Worm (Caenorhabditis elegans) whole organism, L2 larva: ENCODE measurements around the gene npr-3.

Experiments
- C34F6.9 ChIP-seq: fragments of 150-350 bp; optimal IDR thresholded peaks from 2 replicates; lab custom pipeline; 2014; ENCODE audit warnings: missing biosample characterization, missing genetic modification characterization
- R02D3.7 ChIP-seq: fragments of 150-350 bp; optimal IDR thresholded peaks from 2 replicates; lab custom pipeline; 2014; ENCODE audit warnings: missing biosample characterization, missing genetic modification characterization
- Y55F3AM.14 ChIP-seq: fragments of 200-800 bp; sonication (Bioruptor generic); optimal IDR thresholded peaks from 2 replicates; lab custom pipeline; 2018; ENCODE audit warnings: mild to moderate bottlenecking, missing genetic modification characterization, missing compliant biosample characterization
- ZK546.5 ChIP-seq: sonication (generic microtip); optimal IDR thresholded peaks from 2 replicates; lab custom pipeline; 2017; ENCODE audit warnings: missing biosample characterization, missing genetic modification characterization
- alr-1 ChIP-seq: fragments of 150-350 bp; optimal IDR thresholded peaks from 2 replicates; lab custom pipeline; 2014; ENCODE audit warnings: missing biosample characterization, missing genetic modification characterization
- ama-1 ChIP-seq: fragments of 150-350 bp; optimal IDR thresholded peaks from 2 replicates; lab custom pipeline; 2018; ENCODE audit warnings: inconsistent platforms
- blmp-1 ChIP-seq: sonication (generic microtip); optimal IDR thresholded peaks from 2 replicates; lab custom pipeline; 2017; ENCODE audit warnings: missing genetic modification characterization, mild to moderate bottlenecking, missing compliant biosample characterization, antibody characterized with exemption, moderate library complexity; ENCODE audit not compliant: insufficient read depth
- ceh-16 ChIP-seq: fragments of 150-350 bp; optimal IDR thresholded peaks from 2 replicates; lab custom pipeline; 2014; ENCODE audit warnings: missing biosample characterization, missing genetic modification characterization
- ceh-82 ChIP-seq: fragments of 150-350 bp; optimal IDR thresholded peaks from 2 replicates; lab custom pipeline; 2014; ENCODE audit warnings: missing biosample characterization, missing genetic modification characterization
- elt-1 ChIP-seq: fragments of 150-350 bp; optimal IDR thresholded peaks from 2 replicates; lab custom pipeline; 2014; ENCODE audit warnings: missing biosample characterization, missing genetic modification characterization
- elt-3 ChIP-seq: sonication (generic microtip); optimal IDR thresholded peaks from 2 replicates; lab custom pipeline; 2017; ENCODE audit warnings: missing biosample characterization, missing genetic modification characterization
- fos-1 ChIP-seq: fragments of 150-350 bp; optimal IDR thresholded peaks from 2 replicates; lab custom pipeline; 2014; ENCODE audit warnings: missing biosample characterization, missing genetic modification characterization
- lin-13 ChIP-seq: fragments of 150-350 bp; optimal IDR thresholded peaks from 2 replicates; lab custom pipeline; 2014; ENCODE audit warnings: missing biosample characterization, missing genetic modification reagents, missing genetic modification characterization
- lin-39 ChIP-seq: fragments of 150-350 bp; optimal IDR thresholded peaks from 2 replicates; lab custom pipeline; 2014; ENCODE audit warnings: missing biosample characterization, missing genetic modification reagents, missing genetic modification characterization
- lsy-2 ChIP-seq, 2 experiments: fragments of 150-350 bp in 1 of 2; sonication (generic microtip) in 1 of 2; optimal IDR thresholded peaks; 2 replicates each; lab custom pipeline; 2014 to 2017; ENCODE audit warnings: missing biosample characterization in 2 of 2, missing genetic modification characterization in 2 of 2
- mab-5 ChIP-seq: fragments of 150-350 bp; optimal IDR thresholded peaks from 2 replicates; lab custom pipeline; 2014; ENCODE audit warnings: missing biosample characterization, missing genetic modification characterization
- nhr-11 ChIP-seq: fragments of 150-350 bp; optimal IDR thresholded peaks from 2 replicates; lab custom pipeline; 2014; ENCODE audit warnings: missing biosample characterization, missing genetic modification characterization
- nhr-12 ChIP-seq: fragments of 150-350 bp; optimal IDR thresholded peaks from 2 replicates; lab custom pipeline; 2014; ENCODE audit warnings: missing biosample characterization, missing genetic modification characterization
- nhr-129 ChIP-seq: fragments of 150-350 bp; optimal IDR thresholded peaks from 2 replicates; lab custom pipeline; 2014; ENCODE audit warnings: missing biosample characterization, missing genetic modification characterization
- nhr-23 ChIP-seq: fragments of 150-350 bp; optimal IDR thresholded peaks from 2 replicates; lab custom pipeline; 2014; ENCODE audit warnings: missing biosample characterization, missing genetic modification reagents, missing genetic modification characterization
- nhr-25 ChIP-seq: fragments of 150-350 bp; sonication (generic microtip); optimal IDR thresholded peaks from 3 replicates; lab custom pipeline; 2014; ENCODE audit warnings: missing biosample characterization, missing genetic modification characterization
- nhr-6 ChIP-seq: fragments of 150-350 bp; optimal IDR thresholded peaks from 2 replicates; lab custom pipeline; 2014; ENCODE audit warnings: missing biosample characterization, missing genetic modification characterization
- sma-3 ChIP-seq: sonication (generic microtip); optimal IDR thresholded peaks from 2 replicates; lab custom pipeline; 2016; ENCODE audit warnings: missing genetic modification reagents, missing genetic modification characterization, missing compliant biosample characterization
- sma-9 ChIP-seq, 2 experiments: fragments of 150-350 bp in 1 of 2; sonication (generic microtip) in 1 of 2; optimal IDR thresholded peaks; 2 replicates each; lab custom pipeline; 2014 to 2016; ENCODE audit warnings: missing genetic modification characterization in 2 of 2, mild to moderate bottlenecking in 1 of 2, missing biosample characterization in 1 of 2, missing compliant biosample characterization in 1 of 2, missing genetic modification reagents in 1 of 2, moderate library complexity in 1 of 2
- snpc-4 ChIP-seq: fragments of 150-350 bp; optimal IDR thresholded peaks from 2 replicates; lab custom pipeline; 2014; ENCODE audit warnings: missing biosample characterization, missing genetic modification characterization
- unc-39 ChIP-seq: fragments of 150-350 bp; optimal IDR thresholded peaks from 2 replicates; lab custom pipeline; 2014; ENCODE audit warnings: missing biosample characterization, missing genetic modification characterization
- unc-55 ChIP-seq: fragments of 150-350 bp; sonication (generic microtip); optimal IDR thresholded peaks from 3 replicates; lab custom pipeline; 2014; ENCODE audit warnings: missing biosample characterization, missing genetic modification reagents, missing genetic modification characterization
- unc-62 ChIP-seq: fragments of 150-350 bp; optimal IDR thresholded peaks from 2 replicates; lab custom pipeline; 2014; ENCODE audit warnings: missing biosample characterization, missing genetic modification reagents, missing genetic modification characterization
- zag-1 ChIP-seq: fragments of 150-350 bp; optimal IDR thresholded peaks from 2 replicates; lab custom pipeline; 2014; ENCODE audit warnings: missing biosample characterization, missing genetic modification characterization
- ztf-1 ChIP-seq: fragments of 200-800 bp; sonication (Bioruptor generic); conservative IDR thresholded peaks from 2 replicates; pipeline ENCODE4 v1.3.6; 2022; ENCODE audit warnings: missing genetic modification characterization, missing compliant biosample characterization
- ztf-11 ChIP-seq: sonication (generic microtip); optimal IDR thresholded peaks from 2 replicates; lab custom pipeline; 2017; ENCODE audit warnings: missing biosample characterization, missing genetic modification characterization
- ztf-4 ChIP-seq: fragments of 150-350 bp; optimal IDR thresholded peaks from 2 replicates; lab custom pipeline; 2014; ENCODE audit warnings: missing biosample characterization, missing genetic modification characterization

The npr-3 gene

DNA sequence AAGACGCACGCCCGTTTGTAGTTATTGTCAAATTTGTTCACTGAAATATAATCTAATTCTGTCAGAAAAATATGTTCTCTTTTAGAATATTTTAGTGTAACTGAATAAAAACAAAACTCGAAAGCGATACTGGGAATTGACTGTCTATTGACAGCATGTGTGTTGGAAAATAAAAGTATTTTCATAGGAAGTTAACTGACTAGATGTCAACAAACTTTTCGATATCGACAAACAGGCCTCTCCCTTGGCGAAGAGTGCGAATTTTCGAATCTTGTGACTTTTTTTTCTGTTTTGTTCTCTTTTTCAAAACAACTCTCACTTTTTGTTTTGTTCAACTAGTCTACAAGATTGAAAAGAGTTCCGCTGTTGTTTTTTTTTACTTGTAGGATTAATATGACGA, 21.5 kb upstream of the npr-3 start:
- no peak for TF ChIP-seq ztf-4
- peak; percentile 40 for TF ChIP-seq nhr-129 (tag; lab: Kevin White, UChicago)
- TF ChIP-seq C34F6.9 (tag; lab: Kevin White, UChicago): no peak
- no peak for TF ChIP-seq sma-9 (GFP tag; optimal IDR thresholded peaks at IDR 0.05; lab: Kevin White, UChicago)
- TF ChIP-seq sma-9 (tag; optimal IDR thresholded peaks at IDR 0.05; lab: Kevin White, UChicago): no peak

DNA sequence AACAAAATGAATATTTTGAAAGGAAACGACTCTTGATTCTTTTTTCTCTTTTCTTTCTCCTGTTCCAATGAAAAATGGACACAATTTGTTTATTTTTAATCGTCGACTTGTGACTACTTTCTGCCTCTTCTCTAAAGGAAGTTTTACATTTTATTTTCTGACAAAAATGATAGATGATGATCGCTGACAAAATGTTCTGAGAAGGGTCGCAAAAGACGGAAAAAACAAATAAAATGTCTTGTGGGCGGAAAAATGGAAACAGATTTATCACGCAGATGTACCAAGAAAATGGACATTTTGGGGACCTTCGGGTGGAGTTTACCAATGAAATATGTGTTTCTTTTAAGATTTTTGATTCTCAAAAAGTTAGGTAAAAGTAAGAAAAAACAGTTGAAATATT, 6.9 kb upstream of the npr-3 start:
- TF ChIP-seq zag-1 (tag; lab: Kevin White, UChicago) (no peak), mab-5 (peak; percentile 66), unc-62 (GFP tag; lab: Kevin White, UChicago) (no peak), snpc-4 (no peak), unc-55 (peak; percentile 37), ama-1 (no peak), R02D3.7 (no peak), nhr-6 (tag; lab: Kevin White, UChicago) (no peak), elt-3 (no peak)

DNA sequence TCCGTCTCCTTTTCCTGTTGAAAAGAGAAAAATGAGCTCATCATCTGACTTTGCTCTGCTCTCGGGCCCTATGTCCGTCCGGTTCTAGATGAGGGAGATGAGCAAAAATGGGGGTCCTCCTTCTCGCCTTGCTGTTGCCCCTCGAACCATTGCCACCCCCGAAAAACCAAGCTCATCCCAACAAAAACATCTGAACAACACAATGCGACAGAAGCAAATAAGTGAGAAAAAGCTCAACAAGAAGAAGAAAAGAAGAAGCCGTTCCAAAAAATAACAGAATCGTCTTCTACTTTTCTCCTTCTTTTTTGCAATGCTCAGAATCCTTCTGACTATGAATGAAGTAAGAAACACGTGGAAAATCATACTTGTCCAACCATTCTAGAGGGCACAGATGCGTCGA, 4.0 kb upstream of the npr-3 start:
- TF ChIP-seq nhr-12 (tag; lab: Kevin White, UChicago) (no peak), nhr-25 (tag; lab: Kevin White, UChicago) (no peak), unc-62 (GFP tag; lab: Kevin White, UChicago) (no peak), ztf-4 (no peak), unc-39 (tag; lab: Kevin White, UChicago) (no peak), nhr-11 (tag; lab: Kevin White, UChicago) (no peak), lin-13 (GFP tag; lab: Kevin White, UChicago) (no peak), ztf-1 (GFP tag; lab: Robert Waterston, UW) (no peak), nhr-23 (tag; lab: Kevin White, UChicago) (no peak), fos-1 (no peak), snpc-4 (no peak), lsy-2 (tag; optimal IDR thresholded peaks at IDR 0.05; lab: Kevin White, UChicago) (no peak), zag-1 (tag; lab: Kevin White, UChicago) (no peak), ceh-16 (tag; lab: Kevin White, UChicago) (no peak), elt-1 (tag; lab: Kevin White, UChicago) (no peak), lin-39 (no peak), alr-1 (tag; lab: Kevin White, UChicago) (no peak), blmp-1 (tag; lab: Kevin White, UChicago) (no peak), Y55F3AM.14 (GFP tag; lab: Kevin White, UChicago) (no peak), sma-3 (GFP tag; lab: Kevin White, UChicago) (no peak)

DNA sequence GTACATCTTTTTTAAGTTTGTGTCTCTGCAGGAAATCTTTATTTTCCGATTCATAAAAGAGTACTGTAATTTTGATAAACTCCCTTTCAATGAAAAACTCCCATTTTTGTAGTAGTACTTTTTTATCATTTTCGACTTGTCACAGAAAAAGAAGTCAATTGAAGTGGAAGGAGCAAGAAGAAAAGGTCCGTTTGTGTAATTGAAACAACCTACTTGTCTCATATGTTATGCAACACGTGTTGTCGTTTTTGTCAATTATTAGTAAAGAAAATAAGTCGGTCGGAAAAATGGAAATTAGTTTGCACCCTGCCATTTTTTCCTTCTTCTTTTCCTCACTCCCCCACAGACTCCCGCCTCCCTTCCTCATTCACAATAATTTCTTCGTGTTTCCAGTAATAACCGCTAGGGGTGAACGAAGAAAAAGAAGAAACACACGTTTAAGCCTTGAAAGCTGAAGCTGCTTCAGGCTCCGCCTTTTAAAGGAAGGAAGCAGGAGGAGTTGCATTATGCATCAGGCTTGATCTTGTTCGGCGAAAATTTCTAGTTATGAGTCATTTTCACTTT, 1.0 kb upstream of the npr-3 start:
- TF ChIP-seq fos-1 (no peak), C34F6.9 (tag; lab: Kevin White, UChicago) (no peak), ceh-82 (tag; lab: Kevin White, UChicago) (no peak), elt-1 (tag; lab: Kevin White, UChicago) (no peak), ZK546.5 (tag; lab: Kevin White, UChicago) (no peak), ztf-11 (tag; lab: Kevin White, UChicago) (no peak), snpc-4 (no peak), sma-9 (GFP tag; optimal IDR thresholded peaks at IDR 0.05; lab: Kevin White, UChicago) (no peak), sma-9 (tag; optimal IDR thresholded peaks at IDR 0.05; lab: Kevin White, UChicago) (no peak), alr-1 (tag; lab: Kevin White, UChicago) (no peak)

DNA sequence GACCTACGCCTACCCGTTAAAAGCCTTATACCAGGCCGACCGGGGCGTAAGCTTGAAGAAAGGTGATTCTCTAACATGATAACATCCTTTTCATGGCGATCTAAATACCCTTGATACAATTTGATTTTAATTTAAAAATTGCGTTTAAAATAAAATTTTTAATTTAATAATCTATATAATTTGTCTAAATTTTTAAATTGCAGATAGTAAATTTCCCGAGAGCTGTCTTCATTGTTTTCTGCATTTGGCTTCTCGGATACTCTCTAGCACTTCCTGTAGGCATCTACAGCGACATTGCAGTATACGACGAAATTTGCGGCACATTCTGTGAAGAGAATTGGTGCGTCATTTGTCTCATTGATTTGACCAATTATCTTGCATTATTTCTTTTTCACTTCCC, 1.6 kb downstream of the npr-3 start:
- TF ChIP-seq fos-1: no peak
- no peak for TF ChIP-seq ztf-1 (GFP tag; lab: Robert Waterston, UW)
- TF ChIP-seq sma-3 (GFP tag; lab: Kevin White, UChicago): no peak
- no peak for TF ChIP-seq elt-3
- TF ChIP-seq nhr-129 (tag; lab: Kevin White, UChicago): no peak
- TF ChIP-seq ceh-82 (tag; lab: Kevin White, UChicago): no peak
- no peak for TF ChIP-seq ZK546.5 (tag; lab: Kevin White, UChicago)
- TF ChIP-seq nhr-11 (tag; lab: Kevin White, UChicago): no peak
- no peak for TF ChIP-seq mab-5
- TF ChIP-seq lin-39: no peak
